Worm (Caenorhabditis elegans): Measurements from ENCODE around the gene srj-52.

Gene srj-52

ce11 chrV:655823-656222, 40.0 kb downstream of the srj-52 start, which contains the start of gene srh-245 (continued):
- TF ChIP-seq F49E8.2 (tag; optimal IDR thresholded peaks at IDR 0.05; ENCODE audit: borderline replicate concordance) (no peak), nhr-28 (tag; optimal IDR thresholded peaks at IDR 0.05) (no peak), fos-1 (tag; optimal IDR thresholded peaks at IDR 0.05) (no peak)

- TF ChIP-seq spr-1 (tag; optimal IDR thresholded peaks at IDR 0.05) (no peak), zag-1 (tag; optimal IDR thresholded peaks at IDR 0.05) (no peak), ceh-82 (tag; optimal IDR thresholded peaks at IDR 0.05) (no peak), nhr-48 (tag; optimal IDR thresholded peaks at IDR 0.05) (no peak), fos-1 (tag; optimal IDR thresholded peaks at IDR 0.05) (no peak), nhr-41 (GFP tag; IDR thresholded peaks at IDR 0.05) (no peak), nhr-25 (tag; optimal IDR thresholded peaks at IDR 0.05; ENCODE audit: borderline replicate concordance, insufficient read depth) (no peak), saeg-2 (GFP tag; IDR thresholded peaks at IDR 0.05) (no peak), hlh-11 (tag; optimal IDR thresholded peaks at IDR 0.05) (no peak), lim-7 (GFP tag; IDR thresholded peaks at IDR 0.05) (no peak), daf-19 (GFP tag; conservative IDR thresholded peaks at IDR 0.05) (no peak)
Measured at ce11 chrV:654402-654801, 41.4 kb downstream of the srj-52 start, which contains the start of gene srj-6. Gene srj-6 (minus strand): TSS chrV:654502.

- TF ChIP-seq nhr-42 (GFP tag; IDR thresholded peaks at IDR 0.05) = no peak
- TF ChIP-seq ctbp-1 (GFP tag; IDR thresholded peaks at IDR 0.05) = no peak
- TF ChIP-seq T26A8.4 (GFP tag; IDR thresholded peaks at IDR 0.05) = no peak
- TF ChIP-seq tag-97 (GFP tag; IDR thresholded peaks at IDR 0.05) = no peak
- no peak for TF ChIP-seq lin-39 (tag; optimal IDR thresholded peaks at IDR 0.05)
- TF ChIP-seq unc-130 (GFP tag; optimal IDR thresholded peaks at IDR 0.05) = no peak
- TF ChIP-seq zfp-3 (GFP tag; conservative IDR thresholded peaks at IDR 0.05) = no peak
- no peak for TF ChIP-seq aha-1 (tag)
Measured at ce11 chrV:652940-653339, 42.9 kb downstream of the srj-52 start, which contains the start of gene srj-5. Gene srj-5 (minus strand): TSS chrV:653040.

DNA sequence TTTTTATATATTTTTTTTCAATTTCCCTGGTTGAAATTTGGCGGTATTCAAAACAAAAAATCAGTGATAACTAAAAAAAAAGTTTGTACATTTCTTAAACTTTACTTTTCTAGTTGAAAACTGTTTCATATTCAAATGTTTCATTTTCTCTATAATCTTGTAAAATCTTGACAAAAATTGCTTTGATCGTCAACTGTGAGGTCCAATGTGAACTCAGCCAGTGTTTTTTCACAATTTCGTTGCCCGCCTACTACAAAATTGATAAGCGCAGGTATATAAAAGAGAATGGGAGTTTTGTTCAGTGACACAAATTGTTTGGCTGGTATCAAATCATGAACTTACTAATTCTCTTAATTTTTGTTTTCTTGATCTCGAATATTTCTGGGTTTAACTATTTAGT, 48.9 kb downstream of the srj-52 start, which contains the start of gene ugt-42:
TSS of gene ugt-42 (plus strand) at position 301 of the 400 bp plus-strand sequence.
- TF ChIP-seq hif-1 (tag; optimal IDR thresholded peaks at IDR 0.05) = no peak

DNA sequence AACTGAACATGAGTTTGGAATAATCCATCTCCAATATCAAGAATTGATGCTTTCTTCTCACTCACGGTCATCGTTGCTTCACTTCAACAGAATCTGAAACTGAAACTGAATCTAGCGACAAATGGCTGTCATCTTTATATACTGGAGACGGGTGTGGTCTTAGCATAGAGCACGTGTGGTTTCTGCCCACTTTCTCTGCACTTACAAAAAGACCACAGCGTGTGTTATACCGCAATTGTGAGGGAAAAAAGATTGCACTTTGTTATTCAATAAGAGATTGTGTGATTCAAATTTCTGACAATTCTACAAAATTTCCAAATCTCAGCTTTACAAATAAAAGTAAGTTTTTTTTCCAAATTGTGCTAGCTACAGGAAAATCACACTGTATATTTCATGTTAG, 49.7 kb downstream of the srj-52 start, which contains the start of gene F48G7.12:
TSS of gene F48G7.12 (minus strand) at position 101 of the 400 bp plus-strand sequence.
- TF ChIP-seq unc-62 (GFP tag; optimal IDR thresholded peaks at IDR 0.05 in 1 of 2) (no peak), unc-62 (tag; optimal IDR thresholded peaks at IDR 0.05) (no peak), nhr-10 (tag; optimal IDR thresholded peaks at IDR 0.05) (no peak)

Data from whole organism, L4 larva.